Worm (Caenorhabditis elegans) whole organism, late embryonic: Measurements from ENCODE around the gene mog-4.

Experiments used
- C08G9.2 ChIP-seq: sonication (generic microtip); optimal IDR thresholded peaks from 2 replicates; lab custom pipeline; 2016; ENCODE audit warnings: mild to moderate bottlenecking, missing genetic modification characterization, moderate library complexity, missing compliant biosample characterization
- ama-1 ChIP-seq: fragments of 150-350 bp; optimal IDR thresholded peaks from 2 replicates; lab custom pipeline; 2014
- dmd-4 ChIP-seq: sonication (generic microtip); optimal IDR thresholded peaks from 2 replicates; lab custom pipeline; 2016; ENCODE audit warnings: borderline replicate concordance, missing genetic modification characterization, missing compliant biosample characterization
- elt-2 ChIP-seq: sonication (generic microtip); optimal IDR thresholded peaks from 2 replicates; lab custom pipeline; 2016; ENCODE audit warnings: missing genetic modification reagents, missing genetic modification characterization, missing compliant biosample characterization
- fkh-6 ChIP-seq: sonication (generic microtip); optimal IDR thresholded peaks from 2 replicates; lab custom pipeline; 2016; ENCODE audit warnings: missing genetic modification characterization, missing compliant biosample characterization
- nhr-11 ChIP-seq: fragments of 150-350 bp; optimal IDR thresholded peaks from 2 replicates; lab custom pipeline; 2014; ENCODE audit warnings: missing biosample characterization, missing genetic modification characterization
- pha-4 ChIP-seq: fragments of 150-350 bp; optimal IDR thresholded peaks from 2 replicates; lab custom pipeline; 2018; ENCODE audit warnings: missing biosample characterization, missing genetic modification reagents, missing genetic modification characterization
- pqm-1 ChIP-seq: sonication (generic microtip); optimal IDR thresholded peaks from 2 replicates; lab custom pipeline; 2016; ENCODE audit warnings: missing genetic modification characterization, missing compliant biosample characterization
- sdc-2 ChIP-seq: sonication (generic microtip); optimal IDR thresholded peaks from 2 replicates; lab custom pipeline; 2016; ENCODE audit warnings: missing genotype, missing genetic modification characterization, missing compliant biosample characterization
- sox-4 ChIP-seq: sonication (generic microtip); optimal IDR thresholded peaks from 2 replicates; lab custom pipeline; 2017; ENCODE audit warnings: mild to moderate bottlenecking, missing genetic modification characterization, inconsistent platforms, missing compliant biosample characterization
- tbx-2 ChIP-seq: sonication (generic microtip); optimal IDR thresholded peaks from 2 replicates; lab custom pipeline; 2016; ENCODE audit warnings: missing genetic modification characterization, missing compliant biosample characterization

DNA sequence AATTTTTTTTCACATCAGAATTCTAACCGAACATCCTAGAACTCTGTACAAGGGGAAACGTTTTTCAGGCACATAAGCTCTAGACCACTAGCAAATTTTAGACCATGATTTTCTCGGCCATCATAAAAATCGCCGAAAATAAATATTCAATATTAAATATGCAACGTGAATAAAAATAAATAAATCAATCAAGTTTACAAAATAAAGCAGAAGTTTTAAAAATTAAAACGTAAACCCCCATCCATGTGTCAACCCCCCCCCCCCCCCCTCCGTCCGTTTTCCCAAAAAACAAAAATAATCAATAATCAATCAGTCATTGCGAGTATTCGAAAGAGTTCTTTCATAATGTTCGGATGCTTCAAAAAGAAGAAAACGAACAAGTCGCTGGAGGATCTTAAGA, 31.9 kb upstream of the mog-4 start, which contains the start of gene catp-4:
- TF ChIP-seq fkh-6 (tag; lab: Kevin White, UChicago) (no peak), pqm-1 (no peak), pha-4 (tag; lab: Kevin White, UChicago) (no peak), dmd-4 (no peak), C08G9.2 (tag; lab: Kevin White, UChicago) (no peak), nhr-11 (tag; lab: Kevin White, UChicago) (no peak), sox-4 (no peak), tbx-2 (tag; lab: Kevin White, UChicago) (no peak), elt-2 (tag; lab: Kevin White, UChicago) (no peak), ama-1 (lab: Kevin White, UChicago) (no peak), sdc-2 (tag; lab: Kevin White, UChicago) (no peak)
